Worm (Caenorhabditis elegans) whole organism, mixed stage, embryonic: ENCODE results near the gene rhgf-2.

Experiments used
- M03D4.4 ChIP-seq: sonication (generic microtip); optimal IDR thresholded peaks from 2 replicates; lab custom pipeline; 2017; ENCODE audit warnings: mild to moderate bottlenecking, missing genetic modification characterization, missing compliant biosample characterization
- bed-3 ChIP-seq: fragments of 200-800 bp; sonication (Bioruptor generic); optimal IDR thresholded peaks from 3 replicates; lab custom pipeline; 2018; ENCODE audit warnings: mild to moderate bottlenecking, missing genetic modification characterization, moderate library complexity, missing compliant biosample characterization
- blmp-1 ChIP-seq: fragments of 150-350 bp; optimal IDR thresholded peaks from 2 replicates; lab custom pipeline; 2014; ENCODE audit warnings: missing biosample characterization, missing genetic modification characterization
- ceh-83 ChIP-seq: fragments of 200-800 bp; sonication (Bioruptor generic); optimal IDR thresholded peaks from 2 replicates; lab custom pipeline; 2018; ENCODE audit warnings: mild to moderate bottlenecking, missing genetic modification characterization, missing compliant biosample characterization
- ces-1 ChIP-seq: fragments of 150-350 bp; optimal IDR thresholded peaks from 2 replicates; lab custom pipeline; 2014; ENCODE audit warnings: missing biosample characterization, missing genetic modification reagents, missing genetic modification characterization
- cnd-1 ChIP-seq: fragments of 200-800 bp; sonication (Bioruptor generic); optimal IDR thresholded peaks from 2 replicates; lab custom pipeline; 2018; ENCODE audit warnings: mild to moderate bottlenecking, missing genetic modification characterization, missing compliant biosample characterization
- drap-1 ChIP-seq: fragments of 200-800 bp; sonication (Bioruptor generic); optimal IDR thresholded peaks from 3 replicates; lab custom pipeline; 2018; ENCODE audit warnings: mild to moderate bottlenecking, missing genetic modification characterization, missing compliant biosample characterization
- elt-1 ChIP-seq: sonication (generic microtip); optimal IDR thresholded peaks from 2 replicates; lab custom pipeline; 2017; ENCODE audit warnings: missing genetic modification characterization, mild to moderate bottlenecking, missing compliant biosample characterization, antibody characterized with exemption, moderate library complexity, borderline replicate concordance; ENCODE audit not compliant: insufficient read depth
- flh-1 ChIP-seq: fragments of 200-800 bp; sonication (Bioruptor generic); optimal IDR thresholded peaks from 2 replicates; lab custom pipeline; 2018; ENCODE audit warnings: mild to moderate bottlenecking, missing genetic modification characterization, moderate library complexity, missing compliant biosample characterization
- ham-2 ChIP-seq: fragments of 200-800 bp; sonication (Bioruptor generic); optimal IDR thresholded peaks from 2 replicates; lab custom pipeline; 2018; ENCODE audit warnings: mild to moderate bottlenecking, missing genetic modification characterization, missing compliant biosample characterization
- hlh-1 ChIP-seq: fragments of 150-350 bp; optimal IDR thresholded peaks from 2 replicates; lab custom pipeline; 2014; ENCODE audit warnings: missing biosample characterization, missing genetic modification reagents, missing genetic modification characterization
- lin-13 ChIP-seq: fragments of 150-350 bp; optimal IDR thresholded peaks from 2 replicates; lab custom pipeline; 2014; ENCODE audit warnings: missing biosample characterization, missing genetic modification characterization
- lin-32 ChIP-seq: fragments of 200-800 bp; sonication (Bioruptor generic); optimal IDR thresholded peaks from 2 replicates; lab custom pipeline; 2018; ENCODE audit warnings: mild to moderate bottlenecking, missing genetic modification characterization, missing compliant biosample characterization
- lsy-2 ChIP-seq: fragments of 150-350 bp; optimal IDR thresholded peaks from 2 replicates; lab custom pipeline; 2014; ENCODE audit warnings: missing biosample characterization, missing genetic modification characterization
- mab-5 ChIP-seq: fragments of 150-350 bp; optimal IDR thresholded peaks from 2 replicates; lab custom pipeline; 2014; ENCODE audit warnings: missing biosample characterization, missing genetic modification characterization
- mls-2 ChIP-seq: sonication (generic microtip); optimal IDR thresholded peaks from 2 replicates; lab custom pipeline; 2016; ENCODE audit warnings: mild to moderate bottlenecking, missing genetic modification characterization, moderate library complexity, missing compliant biosample characterization
- nhr-12 ChIP-seq: fragments of 150-350 bp; optimal IDR thresholded peaks from 2 replicates; lab custom pipeline; 2014; ENCODE audit warnings: missing biosample characterization, missing genetic modification characterization
- nhr-2 ChIP-seq: fragments of 150-350 bp; optimal IDR thresholded peaks from 2 replicates; lab custom pipeline; 2014; ENCODE audit warnings: missing biosample characterization, missing genetic modification characterization
- nhr-237 ChIP-seq: fragments of 150-350 bp; optimal IDR thresholded peaks from 2 replicates; lab custom pipeline; 2014; ENCODE audit warnings: missing biosample characterization, missing genetic modification characterization
- nhr-28 ChIP-seq: fragments of 150-350 bp; optimal IDR thresholded peaks from 2 replicates; lab custom pipeline; 2014; ENCODE audit warnings: missing biosample characterization, missing genetic modification characterization
- nhr-76 ChIP-seq: sonication (generic microtip); optimal IDR thresholded peaks from 2 replicates; lab custom pipeline; 2017; ENCODE audit warnings: missing biosample characterization, missing genetic modification characterization
- pha-4 ChIP-seq: fragments of 150-350 bp; optimal IDR thresholded peaks from 2 replicates; lab custom pipeline; 2018; ENCODE audit warnings: missing biosample characterization, missing genetic modification reagents, missing genetic modification characterization
- sem-2 ChIP-seq: fragments of 200-800 bp; sonication (Bioruptor generic); optimal IDR thresholded peaks from 2 replicates; lab custom pipeline; 2018; ENCODE audit warnings: mild to moderate bottlenecking, missing genetic modification characterization, missing compliant biosample characterization
- snpc-4 ChIP-seq: fragments of 150-350 bp; optimal IDR thresholded peaks from 2 replicates; lab custom pipeline; 2014; ENCODE audit warnings: missing biosample characterization, missing genetic modification characterization
- sptf-1 ChIP-seq: sonication (generic microtip); optimal IDR thresholded peaks from 2 replicates; lab custom pipeline; 2017; ENCODE audit warnings: mild to moderate bottlenecking, missing genetic modification characterization, moderate library complexity, missing compliant biosample characterization
- unc-120 ChIP-seq: sonication (generic microtip); optimal IDR thresholded peaks from 2 replicates; lab custom pipeline; 2017; ENCODE audit warnings: missing genetic modification characterization, missing compliant biosample characterization; ENCODE audit not compliant: poor library complexity, severe bottlenecking
- unc-39 ChIP-seq: fragments of 150-350 bp; optimal IDR thresholded peaks from 2 replicates; lab custom pipeline; 2014; ENCODE audit warnings: missing biosample characterization, missing genetic modification characterization
- unc-62 ChIP-seq: fragments of 150-350 bp; optimal IDR thresholded peaks from 2 replicates; lab custom pipeline; 2014; ENCODE audit warnings: missing biosample characterization, missing genetic modification reagents, missing genetic modification characterization
- zip-8 ChIP-seq: fragments of 150-350 bp; optimal IDR thresholded peaks from 2 replicates; lab custom pipeline; 2014; ENCODE audit warnings: missing biosample characterization, missing genetic modification characterization
- ztf-11 ChIP-seq: fragments of 150-350 bp; optimal IDR thresholded peaks from 2 replicates; lab custom pipeline; 2014; ENCODE audit warnings: missing biosample characterization, missing genetic modification characterization

The rhgf-2 gene

DNA sequence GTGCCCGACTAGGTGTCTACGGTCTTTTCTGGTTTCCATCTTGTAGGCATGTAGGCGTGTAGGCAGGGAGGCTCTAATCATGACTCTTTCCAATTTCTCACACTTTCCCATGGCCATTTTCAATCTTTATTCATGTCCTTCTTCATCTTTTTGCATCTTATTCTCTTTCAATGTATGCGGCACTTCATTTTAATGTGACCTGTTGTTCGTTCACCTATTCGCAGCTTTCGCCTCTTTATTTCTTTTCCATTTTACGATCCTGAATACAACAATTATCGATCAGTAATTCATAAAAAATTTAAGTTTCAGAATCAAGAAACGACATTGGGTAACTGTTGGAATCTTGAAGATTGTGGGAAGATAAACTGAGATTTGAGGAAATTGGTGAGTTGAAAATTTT is at the start of gene rhgf-2:
rhgf-2 (plus strand) TSS at position 301 of the 400 bp plus-strand sequence.
- TF ChIP-seq sem-2 (GFP tag; lab: Kevin White, UChicago) (no peak), mls-2 (tag; lab: Kevin White, UChicago) (no peak), M03D4.4 (tag; lab: Kevin White, UChicago) (no peak), unc-62 (GFP tag; lab: Kevin White, UChicago) (no peak), ham-2 (GFP tag; lab: Kevin White, UChicago) (no peak), unc-39 (no peak), pha-4 (tag; lab: Kevin White, UChicago) (no peak), flh-1 (GFP tag; lab: Kevin White, UChicago) (no peak), ceh-83 (GFP tag; lab: Kevin White, UChicago) (no peak), elt-1 (no peak), unc-120 (tag; lab: Kevin White, UChicago) (no peak), zip-8 (tag; lab: Kevin White, UChicago) (no peak), sptf-1 (no peak), ces-1 (GFP tag; lab: Kevin White, UChicago) (no peak), nhr-76 (tag; lab: Kevin White, UChicago) (no peak), blmp-1 (tag; lab: Kevin White, UChicago) (no peak), nhr-12 (tag; lab: Kevin White, UChicago) (no peak)

DNA sequence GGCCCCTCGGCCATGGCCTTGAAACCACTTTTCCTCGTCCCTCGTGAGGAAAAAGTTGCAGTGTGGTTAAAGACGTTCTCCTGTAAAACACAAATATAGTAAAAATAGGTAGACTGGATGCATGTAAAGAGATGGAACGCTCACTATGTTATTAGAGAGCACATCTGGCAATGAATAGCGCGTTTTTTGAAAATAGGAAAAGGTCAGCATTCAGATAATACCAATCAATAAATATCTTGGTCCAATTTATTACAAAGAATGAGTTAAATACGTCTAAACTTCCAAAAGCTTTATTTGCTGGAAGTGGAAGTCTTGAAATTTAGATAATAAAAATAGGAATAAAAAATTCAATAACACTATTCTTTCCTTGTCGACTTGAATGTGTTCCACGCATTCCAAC is 38.1 kb upstream of the rhgf-2 start, which contains the start of gene gadr-4:
gadr-4 (minus strand) TSS at position 101 of the 400 bp plus-strand sequence.
- TF ChIP-seq lin-13 (no peak), flh-1 (GFP tag; lab: Kevin White, UChicago) (no peak), sptf-1 (no peak), nhr-2 (tag; lab: Kevin White, UChicago) (no peak), nhr-237 (no peak), drap-1 (no peak), nhr-76 (tag; lab: Kevin White, UChicago) (no peak), nhr-12 (tag; lab: Kevin White, UChicago) (no peak), bed-3 (GFP tag; lab: Kevin White, UChicago) (no peak), unc-62 (GFP tag; lab: Kevin White, UChicago) (no peak), mab-5 (tag; lab: Kevin White, UChicago) (no peak), unc-39 (no peak), ham-2 (GFP tag; lab: Kevin White, UChicago) (no peak)

DNA sequence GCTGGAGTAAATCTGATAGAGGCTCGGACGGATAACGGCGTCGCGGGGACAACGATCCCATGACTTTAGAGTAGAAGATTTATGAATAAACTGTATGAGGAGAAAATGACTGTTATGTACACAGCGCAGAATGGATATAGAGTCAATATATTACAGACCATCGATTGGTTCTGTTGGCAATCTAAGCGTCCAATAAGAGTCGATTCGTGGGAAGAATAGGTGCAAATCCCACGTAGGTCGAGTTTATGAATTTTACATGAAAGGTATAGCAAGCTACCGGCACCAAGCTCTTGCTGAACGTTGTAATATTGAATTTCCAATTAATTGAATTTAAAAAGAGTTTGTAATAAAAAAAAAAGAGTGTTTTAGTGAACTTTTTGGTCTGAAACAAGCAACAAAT is 36.6 kb upstream of the rhgf-2 start, which contains the start of gene fbxb-118:
fbxb-118 (minus strand) TSS at position 101 of the 400 bp plus-strand sequence.
- no peak for TF ChIP-seq snpc-4 (tag; lab: Kevin White, UChicago)

DNA sequence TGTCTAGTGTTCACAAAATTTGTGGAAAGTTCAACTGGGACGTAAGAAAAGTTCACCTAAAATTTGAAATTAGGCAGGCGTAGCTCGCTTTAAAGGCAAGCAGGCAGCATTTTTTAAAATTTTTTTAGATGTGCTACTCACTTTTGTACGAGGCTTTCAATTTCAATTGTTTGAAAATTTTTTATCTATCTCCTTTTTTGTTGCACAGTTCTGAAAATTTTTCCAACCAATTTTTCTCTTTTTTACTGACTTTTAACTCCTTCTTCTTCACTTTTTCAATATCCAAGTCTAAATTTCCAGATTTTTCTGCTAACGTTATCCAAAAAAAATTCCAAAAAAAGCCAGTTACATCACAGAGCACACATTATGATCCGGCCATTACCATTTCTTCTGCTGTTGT is 33.3 kb upstream of the rhgf-2 start, which contains the start of gene W06A11.1:
W06A11.1 (plus strand) TSS at position 301 of the 400 bp plus-strand sequence.
- TF ChIP-seq nhr-28 (tag; lab: Kevin White, UChicago) = no peak
- no peak for TF ChIP-seq unc-62 (GFP tag; lab: Kevin White, UChicago)
- no peak for TF ChIP-seq sem-2 (GFP tag; lab: Kevin White, UChicago)
- no peak for TF ChIP-seq lin-13
- no peak for TF ChIP-seq drap-1
- TF ChIP-seq pha-4 (tag; lab: Kevin White, UChicago) = no peak

DNA sequence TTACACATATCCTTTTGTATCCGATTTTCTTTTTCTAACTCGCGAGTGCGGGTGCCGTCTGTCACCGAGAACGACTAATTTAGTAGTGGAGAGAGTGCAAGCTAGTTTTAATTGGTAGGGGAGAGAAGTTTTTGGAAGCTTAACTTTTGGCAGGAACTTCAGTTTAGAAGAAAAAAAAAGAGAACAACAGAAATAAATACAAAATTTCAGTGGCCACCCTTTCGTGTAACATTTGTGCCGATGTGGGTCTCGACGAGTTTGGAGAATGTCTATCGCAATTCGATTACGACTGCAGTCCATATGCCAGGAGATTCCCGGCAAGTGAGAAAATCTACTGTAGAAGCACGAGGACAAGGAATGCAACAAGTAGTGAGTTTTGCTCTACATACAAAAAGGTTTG is 32.4 kb upstream of the rhgf-2 start:
- TF ChIP-seq blmp-1 (tag; lab: Kevin White, UChicago) (no peak), hlh-1 (no peak), cnd-1 (tag; lab: Kevin White, UChicago) (no peak), drap-1 (no peak), unc-62 (GFP tag; lab: Kevin White, UChicago) (no peak), mab-5 (tag; lab: Kevin White, UChicago) (no peak), ceh-83 (GFP tag; lab: Kevin White, UChicago) (no peak), bed-3 (GFP tag; lab: Kevin White, UChicago) (no peak), nhr-28 (tag; lab: Kevin White, UChicago) (no peak), mls-2 (tag; lab: Kevin White, UChicago) (no peak), lin-13 (no peak), lin-32 (no peak), sptf-1 (no peak), lsy-2 (tag; lab: Kevin White, UChicago) (no peak), ztf-11 (tag; lab: Kevin White, UChicago) (no peak), M03D4.4 (tag; lab: Kevin White, UChicago) (no peak), nhr-12 (tag; lab: Kevin White, UChicago) (no peak), ces-1 (GFP tag; lab: Kevin White, UChicago) (no peak)
